Worm (Caenorhabditis elegans) whole organism, L4 larva: ENCODE data around the gene skr-14.

Source experiments
- D1046.2 ChIP-seq: fragments of 200-800 bp; sonication (Bioruptor generic); IDR thresholded peaks from 2 replicates; pipeline ENCODE4 v1.3.6; 2022; ENCODE audit warnings: missing genetic modification characterization, missing compliant biosample characterization
- T20F7.1 ChIP-seq: fragments of 200-800 bp; sonication (Bioruptor generic); optimal IDR thresholded peaks from 2 replicates; lab custom pipeline; 2018; ENCODE audit warnings: mild to moderate bottlenecking, missing genetic modification characterization, missing compliant biosample characterization
- Y105C5A.15 ChIP-seq: fragments of 200-800 bp; sonication (Bioruptor generic); IDR thresholded peaks from 2 replicates; pipeline ENCODE4 v1.3.6; 2022; ENCODE audit warnings: missing genetic modification characterization, missing compliant biosample characterization
- ZK546.5 ChIP-seq, 2 experiments: sonication (generic microtip); optimal IDR thresholded peaks; 2 replicates each; lab custom pipeline; 2017; ENCODE audit warnings: missing biosample characterization in 2 of 2, missing genetic modification characterization in 2 of 2
- aha-1 ChIP-seq: fragments of 150-350 bp; peaks from one replicate; lab custom pipeline; 2014; ENCODE audit warnings: missing biosample characterization, missing genetic modification characterization
- ama-1 ChIP-seq: fragments of 150-350 bp; optimal IDR thresholded peaks from 2 replicates; lab custom pipeline; 2014; ENCODE audit warnings: inconsistent platforms, mixed read lengths
- arid-1 ChIP-seq: fragments of 200-800 bp; sonication (Bioruptor generic); conservative IDR thresholded peaks from 2 replicates; pipeline ENCODE4 v1.3.6; 2022; ENCODE audit warnings: missing genetic modification reagents, missing genetic modification characterization, missing compliant biosample characterization
- ceh-20 ChIP-seq: fragments of 200-800 bp; sonication (Bioruptor generic); IDR thresholded peaks from 2 replicates; pipeline ENCODE4 v1.3.6; 2022; ENCODE audit warnings: missing genetic modification reagents, missing genetic modification characterization, missing compliant biosample characterization
- ceh-44 ChIP-seq: fragments of 200-800 bp; sonication (Bioruptor generic); IDR thresholded peaks from 2 replicates; pipeline ENCODE4 v1.3.6; 2022; ENCODE audit warnings: missing genetic modification reagents, missing genetic modification characterization, missing compliant biosample characterization
- ceh-82 ChIP-seq: sonication (generic microtip); optimal IDR thresholded peaks from 2 replicates; lab custom pipeline; 2017; ENCODE audit warnings: missing biosample characterization, missing genetic modification characterization
- ces-1 ChIP-seq: fragments of 150-350 bp; sonication (generic microtip); optimal IDR thresholded peaks from 4 replicates; lab custom pipeline; 2014; ENCODE audit warnings: missing biosample characterization, missing genetic modification reagents, missing genetic modification characterization
- ctbp-1 ChIP-seq: fragments of 200-800 bp; sonication (Bioruptor generic); IDR thresholded peaks from 2 replicates; pipeline ENCODE4 v1.3.6; 2022; ENCODE audit warnings: missing genetic modification reagents, missing genetic modification characterization, missing compliant biosample characterization
- daf-16 ChIP-seq, 3 experiments: sonication (generic microtip); optimal IDR thresholded peaks; 2 replicates each; lab custom pipeline; 2016 to 2017; ENCODE audit warnings: missing genetic modification characterization in 3 of 3, missing genetic modification reagents in 3 of 3, mild to moderate bottlenecking in 2 of 3, missing compliant biosample characterization in 2 of 3, missing biosample characterization in 1 of 3, moderate library complexity in 1 of 3
- dmd-8 ChIP-seq: fragments of 200-800 bp; sonication (Bioruptor generic); IDR thresholded peaks from 2 replicates; pipeline ENCODE4 v1.3.6; 2022; ENCODE audit warnings: missing genetic modification characterization, missing compliant biosample characterization
- dpl-1 ChIP-seq: fragments of 150-350 bp; optimal IDR thresholded peaks from 2 replicates; lab custom pipeline; 2014; ENCODE audit warnings: missing biosample characterization, missing genetic modification reagents, missing genetic modification characterization
- dve-1 ChIP-seq: sonication (generic microtip); optimal IDR thresholded peaks from 2 replicates; lab custom pipeline; 2017; ENCODE audit warnings: antibody characterized with exemption, mild to moderate bottlenecking, missing genetic modification characterization, missing compliant biosample characterization; ENCODE audit not compliant: insufficient read depth
- egl-43 ChIP-seq: fragments of 200-800 bp; sonication (Bioruptor generic); IDR thresholded peaks from 2 replicates; pipeline ENCODE4 v1.3.6; 2022; ENCODE audit warnings: missing genetic modification reagents, missing genetic modification characterization, missing compliant biosample characterization
- fos-1 ChIP-seq: fragments of 150-350 bp; optimal IDR thresholded peaks from 2 replicates; lab custom pipeline; 2014; ENCODE audit warnings: missing biosample characterization, missing genetic modification characterization
- hif-1 ChIP-seq, 2 experiments: sonication (generic microtip); optimal IDR thresholded peaks; 2 replicates each; lab custom pipeline; 2016 to 2017; ENCODE audit warnings: missing compliant biosample characterization in 2 of 2, missing genetic modification characterization in 2 of 2, missing genetic modification reagents in 2 of 2, missing genotype in 2 of 2, mild to moderate bottlenecking in 1 of 2
- hlh-11 ChIP-seq: fragments of 200-800 bp; sonication (Bioruptor generic); optimal IDR thresholded peaks from 2 replicates; lab custom pipeline; 2018; ENCODE audit warnings: mild to moderate bottlenecking, missing genetic modification characterization, missing compliant biosample characterization
- hlh-30 ChIP-seq: sonication (generic microtip); optimal IDR thresholded peaks from 2 replicates; lab custom pipeline; 2017; ENCODE audit warnings: antibody characterized with exemption, mild to moderate bottlenecking, missing genetic modification characterization, missing compliant biosample characterization; ENCODE audit not compliant: insufficient read depth
- hmg-1.1 ChIP-seq: fragments of 200-800 bp; sonication (Bioruptor generic); IDR thresholded peaks from 2 replicates; pipeline ENCODE4 v1.3.6; 2022; ENCODE audit warnings: missing genetic modification reagents, missing genetic modification characterization, missing compliant biosample characterization
- lin-38 ChIP-seq: fragments of 200-800 bp; sonication (Bioruptor generic); IDR thresholded peaks from 2 replicates; pipeline ENCODE4 v1.3.6; 2022; ENCODE audit warnings: missing genetic modification reagents, missing genetic modification characterization, missing compliant biosample characterization
- lin-39 ChIP-seq: fragments of 150-350 bp; optimal IDR thresholded peaks from 2 replicates; lab custom pipeline; 2014; ENCODE audit warnings: missing biosample characterization, missing genetic modification reagents, missing genetic modification characterization
- lir-3 ChIP-seq: sonication (generic microtip); optimal IDR thresholded peaks from 2 replicates; lab custom pipeline; 2016; ENCODE audit warnings: mild to moderate bottlenecking, missing genetic modification characterization, missing compliant biosample characterization
- lsy-2 ChIP-seq, 2 experiments: fragments of 150-350 bp in 1 of 2; sonication (generic microtip) in 1 of 2; optimal IDR thresholded peaks; 2 replicates each; lab custom pipeline; 2014 to 2017; ENCODE audit warnings: missing biosample characterization in 2 of 2, missing genetic modification characterization in 2 of 2
- madf-9 ChIP-seq: fragments of 200-800 bp; sonication (Bioruptor generic); conservative IDR thresholded peaks from 2 replicates; pipeline ENCODE4 v1.3.6; 2022; ENCODE audit warnings: missing genetic modification reagents, missing genetic modification characterization, missing compliant biosample characterization
- mdl-1 ChIP-seq, 2 experiments: fragments of 150-350 bp in 1 of 2; sonication (generic microtip) in 1 of 2; optimal IDR thresholded peaks; 2 replicates each; lab custom pipeline; 2014 to 2017; ENCODE audit warnings: missing biosample characterization in 2 of 2, missing genetic modification characterization in 2 of 2
- mep-1 ChIP-seq: fragments of 150-350 bp; sonication (generic microtip); optimal IDR thresholded peaks from 3 replicates; lab custom pipeline; 2014; ENCODE audit warnings: missing biosample characterization, missing genetic modification characterization
- mes-2 ChIP-seq: sonication (generic microtip); optimal IDR thresholded peaks from 2 replicates; lab custom pipeline; 2016; ENCODE audit warnings: missing genotype, mild to moderate bottlenecking, missing genetic modification characterization, missing compliant biosample characterization; ENCODE audit not compliant: poor library complexity, severe bottlenecking
- nhr-11 ChIP-seq: fragments of 150-350 bp; optimal IDR thresholded peaks from 2 replicates; lab custom pipeline; 2014; ENCODE audit warnings: missing biosample characterization, missing genetic modification characterization
- nhr-111 ChIP-seq: fragments of 200-800 bp; sonication (Bioruptor generic); optimal IDR thresholded peaks from 2 replicates; lab custom pipeline; 2018; ENCODE audit warnings: mild to moderate bottlenecking, missing genetic modification characterization, missing compliant biosample characterization
- nhr-41 ChIP-seq: fragments of 200-800 bp; sonication (Bioruptor generic); IDR thresholded peaks from 2 replicates; pipeline ENCODE4 v1.3.6; 2022; ENCODE audit warnings: missing genetic modification reagents, missing genetic modification characterization, missing compliant biosample characterization
- nhr-76 ChIP-seq: fragments of 150-350 bp; optimal IDR thresholded peaks from 2 replicates; lab custom pipeline; 2014; ENCODE audit warnings: missing biosample characterization, missing genetic modification characterization
- nhr-77 ChIP-seq: fragments of 150-350 bp; optimal IDR thresholded peaks from 2 replicates; lab custom pipeline; 2014; ENCODE audit warnings: missing biosample characterization, missing genetic modification characterization
- pqm-1 ChIP-seq: sonication (generic microtip); optimal IDR thresholded peaks from 2 replicates; lab custom pipeline; 2017; ENCODE audit warnings: missing biosample characterization, missing genetic modification characterization
- rbr-2 ChIP-seq: sonication (generic microtip); optimal IDR thresholded peaks from 2 replicates; lab custom pipeline; 2016; ENCODE audit warnings: missing genotype, missing genetic modification characterization, missing compliant biosample characterization
- snpc-4 ChIP-seq: fragments of 150-350 bp; optimal IDR thresholded peaks from 2 replicates; lab custom pipeline; 2014; ENCODE audit warnings: missing biosample characterization, missing genetic modification characterization
- spr-3 ChIP-seq: fragments of 200-800 bp; sonication (Bioruptor generic); optimal IDR thresholded peaks from 2 replicates; lab custom pipeline; 2018; ENCODE audit warnings: mild to moderate bottlenecking, missing genetic modification characterization, missing compliant biosample characterization
- tag-97 ChIP-seq: fragments of 200-800 bp; sonication (Bioruptor generic); IDR thresholded peaks from 2 replicates; pipeline ENCODE4 v1.3.6; 2022; ENCODE audit warnings: missing genetic modification characterization, missing compliant biosample characterization
- unc-130 ChIP-seq: sonication (generic microtip); optimal IDR thresholded peaks from 2 replicates; lab custom pipeline; 2016; ENCODE audit warnings: missing genetic modification reagents, missing genetic modification characterization, missing compliant biosample characterization
- unc-62 ChIP-seq, 3 experiments: fragments of 150-350 bp in 1 of 3; sonication (generic microtip); optimal IDR thresholded peaks in 2 of 3; peaks in 1 of 3; 1 replicate in 1 of 3; 2 replicates in 2 of 3; lab custom pipeline; 2014 to 2017; ENCODE audit warnings: missing biosample characterization in 3 of 3, missing genetic modification characterization in 3 of 3, missing genetic modification reagents in 3 of 3, missing genotype in 1 of 3
- zag-1 ChIP-seq: fragments of 150-350 bp; optimal IDR thresholded peaks from 2 replicates; lab custom pipeline; 2014; ENCODE audit warnings: missing biosample characterization, missing genetic modification characterization
- zfp-2 ChIP-seq: sonication (generic microtip); optimal IDR thresholded peaks from 2 replicates; lab custom pipeline; 2016; ENCODE audit warnings: mild to moderate bottlenecking, missing genetic modification characterization, missing compliant biosample characterization

Gene skr-14

DNA sequence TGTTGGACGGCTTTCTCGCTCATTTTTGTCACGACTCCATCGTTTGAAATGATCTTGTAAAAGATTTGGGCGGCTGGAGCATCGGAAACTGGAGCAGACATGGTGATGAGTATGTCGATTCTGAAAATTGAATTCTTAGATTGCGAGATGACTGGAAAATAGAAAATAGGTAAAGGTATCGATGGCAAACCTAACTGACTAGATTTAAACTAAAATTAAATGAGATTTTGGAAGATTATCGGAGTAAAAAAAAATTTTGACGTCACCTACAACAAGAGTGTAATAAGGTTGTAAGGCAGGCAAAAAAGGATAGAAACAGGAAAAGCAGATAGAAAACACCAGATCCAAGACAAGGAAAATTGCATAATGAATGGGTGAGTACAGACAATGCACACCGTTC, at the start of gene skr-14:
skr-14 (minus strand) TSS at position 101 of the 400 bp plus-strand sequence.
- TF ChIP-seq snpc-4 (tag; lab: Kevin White, UChicago) (no peak), Y105C5A.15 (GFP tag; lab: Robert Waterston, UW) (no peak), tag-97 (no peak), arid-1 (no peak)

DNA sequence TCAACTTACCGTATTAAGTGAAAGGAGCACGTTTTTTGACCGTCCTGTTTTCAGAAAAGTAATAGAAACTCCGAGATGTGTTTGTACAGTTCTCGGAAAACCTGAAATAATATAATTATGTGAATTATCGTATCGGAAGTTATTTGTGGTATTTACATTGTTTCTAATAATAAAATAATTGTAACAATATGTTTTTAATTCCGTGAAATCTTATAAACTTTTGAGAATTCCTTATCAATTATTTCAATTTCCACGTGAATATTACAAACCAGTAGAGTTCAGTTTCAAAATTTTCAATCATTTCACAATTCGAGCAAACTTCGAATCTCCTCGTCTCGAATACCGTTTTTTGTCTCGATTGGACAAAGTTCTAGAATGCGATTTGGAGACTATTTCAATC, 49.7 kb upstream of the skr-14 start, which contains the start of gene T08H10.3:
T08H10.3 (plus strand) TSS at position 301 of the 400 bp plus-strand sequence.
- TF ChIP-seq ama-1 (lab: Kevin White, UChicago) (no peak), hif-1 (tag; optimal IDR thresholded peaks at IDR 0.05; lab: Kevin White, UChicago) (no peak), ZK546.5 (tag; optimal IDR thresholded peaks at IDR 0.05; lab: Kevin White, UChicago) (no peak), aha-1 (no peak), nhr-111 (GFP tag; lab: Kevin White, UChicago) (no peak), unc-62 (GFP tag; optimal IDR thresholded peaks at IDR 0.05 in 1 of 2; lab: Kevin White, UChicago) (no peak), unc-62 (tag; optimal IDR thresholded peaks at IDR 0.05; lab: Kevin White, UChicago) (no peak), zfp-2 (no peak), dmd-8 (GFP tag; lab: Robert Waterston, UW) (no peak), D1046.2 (no peak), zag-1 (no peak)

DNA sequence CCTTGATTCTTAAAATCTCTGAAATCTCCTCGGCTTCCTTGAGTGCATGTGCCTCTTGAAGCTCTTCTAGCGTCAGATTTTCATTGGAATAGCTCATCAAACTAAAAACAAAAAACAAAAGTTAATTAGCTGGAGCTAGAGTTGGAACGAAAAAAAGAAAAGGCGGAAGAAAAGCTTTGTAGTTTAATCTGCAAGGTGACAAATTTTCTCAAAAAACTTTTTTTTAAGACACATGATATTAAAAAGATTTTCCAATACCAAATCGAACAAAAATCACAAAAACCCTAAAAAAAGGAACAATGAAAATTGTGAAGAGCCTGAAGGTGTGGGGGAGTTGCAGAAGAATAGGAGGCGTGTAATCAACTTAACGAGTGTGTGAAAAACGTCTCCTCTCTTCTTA, 33.3 kb upstream of the skr-14 start, which contains the start of gene gnrr-5:
gnrr-5 (minus strand) TSS at position 101 of the 400 bp plus-strand sequence.
- no peak for TF ChIP-seq T20F7.1 (GFP tag; lab: Kevin White, UChicago)
- no peak for TF ChIP-seq ceh-82

DNA sequence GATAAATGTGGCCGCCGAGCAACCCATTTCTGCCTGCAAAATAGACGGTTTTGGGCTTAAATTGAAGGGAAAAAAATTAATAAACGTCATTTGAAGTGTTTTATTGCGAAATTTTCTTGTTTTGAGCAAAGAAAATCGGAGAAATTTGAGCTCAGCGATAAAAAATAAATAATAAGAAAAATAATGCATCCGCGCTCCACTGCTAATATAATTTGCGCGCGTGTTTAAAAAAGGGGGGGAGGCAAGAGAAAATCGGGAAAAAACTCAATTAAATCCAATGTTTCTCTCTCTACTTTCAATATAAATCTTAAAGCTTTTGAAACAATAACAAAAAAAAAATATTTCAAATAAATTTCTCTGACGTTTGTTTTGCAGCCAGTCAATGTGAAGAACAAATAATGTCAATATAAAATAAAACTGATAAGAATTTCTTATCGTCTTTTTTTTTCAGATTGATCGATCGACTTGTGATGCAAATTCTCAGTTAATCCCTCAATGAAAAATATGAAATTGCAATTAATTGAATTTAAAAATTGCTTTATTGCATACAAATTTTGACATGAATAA, 29.2 kb upstream of the skr-14 start, which contains the start of gene rft-2:
rft-2 (minus strand) TSS at position 41 of the 567 bp plus-strand sequence.
- TF ChIP-seq unc-62 (GFP tag; optimal IDR thresholded peaks at IDR 0.05 in 1 of 2; lab: Kevin White, UChicago) (no peak), unc-62 (tag; optimal IDR thresholded peaks at IDR 0.05; lab: Kevin White, UChicago) (no peak), lsy-2 (tag; optimal IDR thresholded peaks at IDR 0.05; lab: Kevin White, UChicago) (peak in 1 of 2 experiments; percentile 72), ces-1 (GFP tag; lab: Kevin White, UChicago) (peak; percentile 70), ctbp-1 (GFP tag; lab: Robert Waterston, UW) (no peak), daf-16 (GFP tag; optimal IDR thresholded peaks at IDR 0.05; lab: Kevin White, UChicago) (no peak), daf-16 (tag; optimal IDR thresholded peaks at IDR 0.05; lab: Kevin White, UChicago) (peak; percentile 54), nhr-76 (no peak), nhr-41 (GFP tag; lab: Robert Waterston, UW) (no peak), lir-3 (tag; lab: Kevin White, UChicago) (no peak), hif-1 (tag; optimal IDR thresholded peaks at IDR 0.05; lab: Kevin White, UChicago) (peak in 1 of 2 experiments; percentile 31), madf-9 (GFP tag; lab: Robert Waterston, UW) (no peak), spr-3 (GFP tag; lab: Kevin White, UChicago) (no peak), hlh-30 (peak; percentile 6), dve-1 (no peak), egl-43 (GFP tag; lab: Robert Waterston, UW) (no peak), mes-2 (no peak), ceh-20 (GFP tag; lab: Robert Waterston, UW) (no peak), hlh-11 (tag; lab: Kevin White, UChicago) (peak; percentile 35), T20F7.1 (GFP tag; lab: Kevin White, UChicago) (no peak), ceh-44 (no peak), zfp-2 (no peak), nhr-11 (tag; lab: Kevin White, UChicago) (no peak), dpl-1 (GFP tag; lab: Kevin White, UChicago) (peak; percentile 91), lin-39 (tag; lab: Kevin White, UChicago) (no peak), mep-1 (tag; lab: Kevin White, UChicago) (peak; percentile 55), hmg-1.1 (GFP tag; lab: Robert Waterston, UW) (peak; percentile 45; the same call in 1 of the 2 replicates), lin-38 (GFP tag; lab: Robert Waterston, UW) (peak; percentile 97), nhr-77 (peak; percentile 17), mdl-1 (tag; optimal IDR thresholded peaks at IDR 0.05; lab: Kevin White, UChicago) (peak in 1 of 2 experiments; percentile 7), unc-130 (no peak), pqm-1 (tag; lab: Kevin White, UChicago) (no peak), fos-1 (tag; lab: Kevin White, UChicago) (no peak), rbr-2 (tag; lab: Kevin White, UChicago) (peak; percentile 23)
